Fruit fly (Drosophila melanogaster): ENCODE data around the gene PVRAP.

The PVRAP gene

DNA sequence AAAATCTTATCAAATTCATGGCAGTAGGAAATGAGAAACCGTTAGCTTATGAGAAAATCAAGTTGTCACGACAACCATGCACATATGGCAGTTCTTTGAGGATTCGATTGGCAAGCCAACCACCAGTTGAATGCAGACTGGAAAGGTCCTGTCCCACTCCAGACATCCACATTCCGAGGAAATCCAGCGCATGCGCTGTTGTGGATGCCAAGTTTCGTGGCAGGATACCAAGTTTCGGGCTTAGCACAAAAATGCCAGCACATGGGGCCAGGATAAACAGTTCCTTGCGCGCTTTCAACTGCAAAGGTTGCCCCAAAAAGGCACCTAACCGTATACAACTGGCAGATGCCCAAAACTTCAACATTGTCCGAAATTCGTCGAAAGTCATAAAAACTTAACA lies at the start of gene PVRAP:
TSS of gene PVRAP (plus strand) at position 273 of the 400 bp plus-strand sequence.
- TF ChIP-seq Myc (optimal IDR thresholded peaks at IDR 0.05), result no peak
- TF ChIP-seq N (GFP tag; optimal IDR thresholded peaks at IDR 0.05), result no peak
- TF ChIP-seq CrebA (GFP tag; optimal IDR thresholded peaks at IDR 0.05; ENCODE audit: borderline replicate concordance), result no peak
- TF ChIP-seq Mio (GFP tag; optimal IDR thresholded peaks at IDR 0.05), result no peak
- no peak for TF ChIP-seq usp (GFP tag; optimal IDR thresholded peaks at IDR 0.05)
- no peak for TF ChIP-seq CG9705 (GFP tag; optimal IDR thresholded peaks at IDR 0.05)

DNA sequence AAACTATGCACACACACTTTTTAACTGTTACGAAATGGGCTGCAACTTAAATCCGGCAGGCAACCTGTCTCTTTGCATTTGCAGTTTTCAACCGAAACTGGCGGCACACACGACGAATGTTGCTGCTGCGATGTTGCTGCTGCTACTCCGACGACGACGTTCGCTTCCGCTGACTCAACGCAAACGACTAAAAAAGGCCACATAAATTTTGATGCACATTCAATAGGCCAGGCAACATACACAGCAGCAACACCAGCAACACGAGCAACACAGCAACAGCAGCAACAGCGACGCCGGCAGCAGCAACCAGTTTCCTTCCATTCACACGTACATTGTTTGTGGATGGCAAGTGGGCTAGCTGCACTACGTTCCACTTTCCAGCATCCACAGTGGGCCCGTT lies 46.5 kb upstream of the PVRAP start, which contains the start of gene Egfrap:
TSS of gene Egfrap (minus strand) at position 192 of the 400 bp plus-strand sequence.
- TF ChIP-seq dsf (GFP tag; optimal IDR thresholded peaks at IDR 0.05; ENCODE audit: borderline replicate concordance), result no peak
- TF ChIP-seq Dif (GFP tag; optimal IDR thresholded peaks at IDR 0.05; ENCODE audit: partially characterized antibody), result peak; percentile 39
- TF ChIP-seq CG32264 (GFP tag; optimal IDR thresholded peaks at IDR 0.05), result no peak
- TF ChIP-seq ey (GFP tag; optimal IDR thresholded peaks at IDR 0.05), result no peak
- TF ChIP-seq dmrt93B (GFP tag; optimal IDR thresholded peaks at IDR 0.05), result no peak
- TF ChIP-seq Vsx2 (GFP tag; optimal IDR thresholded peaks at IDR 0.05; ENCODE audit: partially characterized antibody), result peak; percentile 69
- no peak for TF ChIP-seq brk (GFP tag; optimal IDR thresholded peaks at IDR 0.05)
- no peak for TF ChIP-seq Mio (GFP tag; optimal IDR thresholded peaks at IDR 0.05)

DNA sequence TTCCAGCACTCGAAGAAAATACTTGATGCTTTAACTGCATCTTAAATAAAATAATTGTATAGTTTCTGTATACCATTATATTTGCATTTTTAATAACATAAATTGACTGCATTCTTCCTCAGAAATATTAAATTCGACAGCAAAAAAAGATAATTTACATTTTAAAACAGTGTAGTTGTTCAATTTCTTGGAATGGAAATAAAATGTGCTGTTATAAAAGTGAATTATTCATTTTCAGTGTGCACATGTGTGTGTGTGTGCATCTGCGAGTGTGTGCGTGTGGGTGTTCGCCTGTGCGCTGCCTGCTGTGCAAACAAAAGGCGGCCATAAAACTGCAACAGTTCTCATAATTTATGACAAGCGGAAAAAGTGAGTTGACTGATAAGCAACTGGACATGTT lies 44.9 kb upstream of the PVRAP start:
- TF ChIP-seq HLH106 (tag; optimal IDR thresholded peaks at IDR 0.05) (peak; percentile 2), fru (GFP tag; optimal IDR thresholded peaks at IDR 0.05) (peak; percentile 25), Hr83 (GFP tag; optimal IDR thresholded peaks at IDR 0.05; ENCODE audit: poor library complexity, severe bottlenecking) (no peak), h (GFP tag; optimal IDR thresholded peaks at IDR 0.05) (no peak), Abd-B (GFP tag; optimal IDR thresholded peaks at IDR 0.05) (no peak)

DNA sequence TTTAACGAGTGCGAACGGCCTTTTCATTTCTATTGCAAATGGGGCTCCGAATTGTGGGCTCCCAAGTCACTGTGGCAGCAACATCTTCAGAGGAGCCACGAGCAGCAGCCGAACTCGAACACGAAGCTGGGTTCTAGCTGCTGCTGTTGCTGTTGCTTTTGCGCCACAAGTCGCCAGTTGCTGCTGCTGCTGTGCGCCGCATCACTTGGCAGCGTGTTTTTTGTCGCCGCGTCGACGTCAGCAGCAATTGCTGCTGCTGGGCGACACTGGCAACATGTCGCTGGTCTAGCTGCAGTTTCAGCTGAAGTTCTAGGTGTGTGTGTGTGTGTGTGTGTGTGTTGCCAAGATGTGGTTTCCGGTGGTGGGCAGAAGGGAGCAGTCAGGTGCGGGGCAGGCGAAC lies 44.5 kb upstream of the PVRAP start:
- TF ChIP-seq pan (optimal IDR thresholded peaks at IDR 0.05), result no peak
- no peak for TF ChIP-seq jim (GFP tag; optimal IDR thresholded peaks at IDR 0.05)
- TF ChIP-seq sv (GFP tag; optimal IDR thresholded peaks at IDR 0.05), result no peak
- no peak for TF ChIP-seq Dfd (GFP tag; optimal IDR thresholded peaks at IDR 0.05)
- TF ChIP-seq dl (GFP tag; optimal IDR thresholded peaks at IDR 0.05; ENCODE audit: insufficient read depth in 1 of 2, partially characterized antibody in 2 of 2), result no peak
- no peak for TF ChIP-seq brk (GFP tag; optimal IDR thresholded peaks at IDR 0.05)

DNA sequence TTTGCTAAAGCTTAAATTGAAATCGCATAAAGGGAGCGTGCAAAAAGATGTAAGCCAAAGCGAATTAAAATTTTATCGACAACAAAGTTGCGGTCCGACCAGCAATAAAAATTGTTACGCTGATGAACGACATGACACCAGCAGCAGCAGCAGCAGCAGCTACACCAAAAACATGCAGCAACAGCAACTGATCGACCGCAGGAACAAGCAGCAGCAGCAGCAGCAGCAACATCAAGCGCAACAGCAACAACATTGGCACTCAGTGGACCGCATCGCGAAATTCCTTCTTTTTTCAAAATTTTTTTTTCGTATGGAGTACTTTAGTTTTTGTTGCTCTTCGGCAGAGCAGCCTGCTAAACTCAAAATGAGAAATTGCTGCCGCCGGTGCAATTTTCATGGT lies 42.1 kb upstream of the PVRAP start:
- TF ChIP-seq Sp1 (GFP tag; optimal IDR thresholded peaks at IDR 0.05) (no peak), jim (GFP tag; optimal IDR thresholded peaks at IDR 0.05) (no peak), Dfd (GFP tag; optimal IDR thresholded peaks at IDR 0.05) (peak; percentile 91)

DNA sequence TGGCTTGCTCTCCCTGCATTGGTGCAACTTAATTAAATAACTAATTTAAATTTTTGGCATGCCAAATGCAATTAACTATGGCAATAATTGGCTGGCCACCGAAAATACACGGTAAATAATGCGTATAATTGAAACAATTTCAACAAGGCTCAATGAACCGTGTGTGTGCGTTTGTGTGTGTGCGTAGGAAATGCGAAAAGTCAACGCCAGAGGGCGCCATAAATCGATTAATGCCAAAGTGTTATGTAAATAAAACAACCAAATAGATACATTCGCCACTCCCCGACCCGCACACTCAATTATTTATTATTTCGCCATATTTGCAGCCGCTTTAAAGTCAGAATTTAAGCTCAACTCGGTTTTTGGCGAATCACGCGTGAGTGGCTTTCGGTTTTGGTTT lies 39.8 kb upstream of the PVRAP start:
- no peak for TF ChIP-seq brk (GFP tag; optimal IDR thresholded peaks at IDR 0.05)
- TF ChIP-seq Dif (GFP tag; optimal IDR thresholded peaks at IDR 0.05; ENCODE audit: partially characterized antibody), result no peak
- TF ChIP-seq Myc (optimal IDR thresholded peaks at IDR 0.05), result no peak
- no peak for TF ChIP-seq usp (GFP tag; optimal IDR thresholded peaks at IDR 0.05)
- no peak for TF ChIP-seq tai (GFP tag; optimal IDR thresholded peaks at IDR 0.05)
- TF ChIP-seq h (GFP tag; optimal IDR thresholded peaks at IDR 0.05), result no peak
- no peak for TF ChIP-seq jim (GFP tag; optimal IDR thresholded peaks at IDR 0.05)
- TF ChIP-seq HLH106 (tag; optimal IDR thresholded peaks at IDR 0.05), result no peak
- no peak for TF ChIP-seq pan (optimal IDR thresholded peaks at IDR 0.05)

DNA sequence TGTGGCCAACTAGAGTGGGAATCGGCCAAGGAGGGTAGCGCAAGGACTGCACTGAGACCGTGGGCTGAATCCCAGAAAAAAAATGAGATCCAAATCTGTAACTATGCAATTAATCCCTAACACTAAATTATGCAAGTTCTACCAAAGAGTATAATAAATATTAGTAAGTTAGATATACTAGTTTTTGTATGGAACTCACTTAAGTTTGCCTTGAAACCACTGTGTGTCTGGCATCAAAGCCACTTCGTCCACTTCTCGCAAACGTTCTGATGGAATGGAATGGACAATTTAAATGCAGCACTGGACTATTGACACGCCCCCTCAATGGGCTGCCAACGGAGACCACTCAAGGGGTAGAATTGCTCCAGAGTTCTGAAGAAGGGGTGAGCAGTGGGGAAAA lies 38.9 kb upstream of the PVRAP start:
- no peak for TF ChIP-seq dsf (GFP tag; optimal IDR thresholded peaks at IDR 0.05; ENCODE audit: borderline replicate concordance)

DNA sequence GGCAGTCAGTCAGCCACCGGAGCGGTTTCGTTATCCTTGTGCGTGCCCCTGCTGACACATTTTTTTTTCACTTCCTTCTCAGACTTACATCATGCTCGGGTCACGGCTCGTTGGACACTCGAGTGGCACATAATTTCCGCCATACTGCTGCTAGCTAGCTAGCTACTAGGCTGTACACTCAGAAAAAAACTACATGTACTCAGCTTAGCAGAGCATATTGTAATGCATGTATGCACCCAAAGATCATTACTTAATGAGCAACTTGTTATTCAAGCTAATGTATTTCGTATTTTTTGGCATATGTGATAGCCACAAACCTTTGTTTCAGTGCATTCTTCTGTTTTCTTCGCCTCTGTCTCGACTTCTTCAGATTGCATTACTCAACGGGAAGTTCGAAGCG lies 32.6 kb upstream of the PVRAP start:
- TF ChIP-seq fru (GFP tag; optimal IDR thresholded peaks at IDR 0.05), result no peak
- TF ChIP-seq CrebA (GFP tag; optimal IDR thresholded peaks at IDR 0.05; ENCODE audit: borderline replicate concordance), result no peak
- no peak for TF ChIP-seq GATAd (GFP tag; optimal IDR thresholded peaks at IDR 0.05)
- TF ChIP-seq foxo (GFP tag; optimal IDR thresholded peaks at IDR 0.05), result no peak
- no peak for TF ChIP-seq brk (GFP tag; optimal IDR thresholded peaks at IDR 0.05)
- TF ChIP-seq Abd-B (GFP tag; optimal IDR thresholded peaks at IDR 0.05), result no peak
- no peak for TF ChIP-seq br (GFP tag; optimal IDR thresholded peaks at IDR 0.05)
- TF ChIP-seq CG32264 (GFP tag; optimal IDR thresholded peaks at IDR 0.05), result no peak
- TF ChIP-seq rgr (GFP tag; optimal IDR thresholded peaks at IDR 0.05), result no peak
